Worm (Caenorhabditis elegans) whole organism, mixed stage, embryonic: ENCODE data around the gene C36E8.4.

ENCODE experiments used
- ces-1 ChIP-seq: fragments of 150-350 bp; optimal IDR thresholded peaks from 2 replicates; lab custom pipeline; 2014; ENCODE audit warnings: missing biosample characterization, missing genetic modification reagents, missing genetic modification characterization
- nhr-237 ChIP-seq: fragments of 150-350 bp; optimal IDR thresholded peaks from 2 replicates; lab custom pipeline; 2014; ENCODE audit warnings: missing biosample characterization, missing genetic modification characterization

DNA sequence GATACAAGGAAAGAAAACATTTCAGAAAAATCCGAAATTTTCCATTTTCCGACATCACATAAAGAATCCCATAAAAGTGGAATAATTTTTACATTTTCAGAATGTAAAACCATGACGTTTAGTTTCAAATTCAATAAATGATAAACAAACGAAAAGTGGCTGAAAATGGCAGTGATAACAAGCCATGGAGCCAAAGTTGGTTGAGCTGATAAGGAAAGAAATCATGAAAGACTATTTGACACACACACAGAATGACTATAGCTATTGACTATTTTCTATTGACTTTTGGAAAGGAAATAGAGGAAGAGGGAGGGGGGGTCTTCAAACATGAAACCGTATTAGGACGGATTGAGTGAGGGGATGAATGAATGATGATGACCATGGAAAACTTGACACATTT lies 27.6 kb downstream of the C36E8.4 start:
- no peak for TF ChIP-seq ces-1 (GFP tag; lab: Kevin White, UChicago)
- TF ChIP-seq nhr-237 (tag; lab: Kevin White, UChicago): no peak
